Worm (Caenorhabditis elegans): ENCODE results near the gene C16C8.5.

The C16C8.5 gene

DNA sequence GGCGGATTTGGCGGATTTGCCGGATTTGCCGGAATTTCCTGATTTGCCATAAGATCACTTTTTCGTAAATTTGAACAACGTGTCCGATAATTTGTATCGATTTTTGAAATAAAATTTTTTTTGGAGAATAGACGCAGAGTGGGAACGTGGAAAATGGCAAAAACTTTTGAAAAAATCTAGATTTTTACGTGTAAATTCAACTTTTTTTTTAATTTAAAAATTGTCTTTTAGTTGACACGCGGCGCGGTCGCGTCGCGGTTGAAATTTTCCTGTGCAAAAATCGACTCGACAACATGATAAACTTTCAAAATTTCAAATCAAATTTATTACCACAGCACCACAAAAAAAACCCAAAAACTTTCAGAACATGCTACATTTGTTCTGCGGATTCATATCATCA is 49.7 kb downstream of the C16C8.5 start, which contains the start of gene nep-20:
TSS of gene nep-20 (minus strand) at position 101 of the 400 bp plus-strand sequence.
- no peak for TF ChIP-seq ahr-1 (tag; optimal IDR thresholded peaks at IDR 0.05)
- no peak for TF ChIP-seq odd-2 (tag; optimal IDR thresholded peaks at IDR 0.05)
- TF ChIP-seq fkh-10 (GFP tag; optimal IDR thresholded peaks at IDR 0.05) = no peak
- TF ChIP-seq nfya-1 (tag; optimal IDR thresholded peaks at IDR 0.05) = no peak
- TF ChIP-seq ztf-16 (tag; optimal IDR thresholded peaks at IDR 0.05) = no peak
- TF ChIP-seq fax-1 (tag; optimal IDR thresholded peaks at IDR 0.05) = no peak
- no peak for TF ChIP-seq pat-9 (tag; optimal IDR thresholded peaks at IDR 0.05)
- no peak for TF ChIP-seq unc-42 (tag; optimal IDR thresholded peaks at IDR 0.05)
- TF ChIP-seq C08G9.2 (tag; optimal IDR thresholded peaks at IDR 0.05) = no peak
- no peak for TF ChIP-seq syd-9 (tag; optimal IDR thresholded peaks at IDR 0.05)
- TF ChIP-seq madf-2 (tag; optimal IDR thresholded peaks at IDR 0.05) = no peak
